Worm (Caenorhabditis elegans) whole organism, early embryonic: ENCODE results near the gene F19H8.2.

ENCODE experiments used
- B0310.2 ChIP-seq: sonication (generic microtip); optimal IDR thresholded peaks from 2 replicates; lab custom pipeline; 2016; ENCODE audit warnings: mild to moderate bottlenecking, missing genetic modification characterization, missing compliant biosample characterization
- ama-1 ChIP-seq: fragments of 150-350 bp; optimal IDR thresholded peaks from 2 replicates; lab custom pipeline; 2014

DNA sequence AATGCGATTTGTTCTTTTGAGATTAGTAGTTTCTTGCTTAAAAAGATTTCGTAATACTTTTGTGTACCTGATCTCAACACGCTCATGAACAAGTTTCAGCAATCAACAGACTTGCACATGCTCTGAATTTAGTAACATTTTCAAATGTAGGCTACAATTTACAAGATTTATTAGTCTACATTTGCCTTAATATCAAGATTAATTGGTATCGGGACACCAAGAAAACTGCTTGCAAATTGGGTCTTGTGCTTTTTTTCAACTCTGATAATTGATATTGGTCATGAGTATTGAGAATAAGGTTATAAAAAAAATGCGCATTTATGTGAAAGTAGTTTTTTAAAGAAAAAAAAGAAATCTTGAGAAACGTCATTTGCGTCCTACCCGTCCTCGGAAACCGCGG lies 13.0 kb downstream of the F19H8.2 start:
- TF ChIP-seq B0310.2 (no peak), ama-1 (no peak)
